Worm (Caenorhabditis elegans) whole organism, mixed stage, embryonic: ENCODE measurements around the gene Y17G7B.22.

ENCODE experiments used
- M03D4.4 ChIP-seq: sonication (generic microtip); optimal IDR thresholded peaks from 2 replicates; lab custom pipeline; 2017; ENCODE audit warnings: mild to moderate bottlenecking, missing genetic modification characterization, missing compliant biosample characterization
- bed-3 ChIP-seq: fragments of 200-800 bp; sonication (Bioruptor generic); optimal IDR thresholded peaks from 3 replicates; lab custom pipeline; 2018; ENCODE audit warnings: mild to moderate bottlenecking, missing genetic modification characterization, moderate library complexity, missing compliant biosample characterization
- blmp-1 ChIP-seq: fragments of 150-350 bp; optimal IDR thresholded peaks from 2 replicates; lab custom pipeline; 2014; ENCODE audit warnings: missing biosample characterization, missing genetic modification characterization
- ceh-39 ChIP-seq: fragments of 150-350 bp; optimal IDR thresholded peaks from 2 replicates; lab custom pipeline; 2014; ENCODE audit warnings: missing biosample characterization, missing genetic modification characterization
- ceh-43 ChIP-seq: fragments of 200-800 bp; sonication (Bioruptor generic); optimal IDR thresholded peaks from 2 replicates; lab custom pipeline; 2018; ENCODE audit warnings: mild to moderate bottlenecking, missing genetic modification characterization, moderate library complexity, missing compliant biosample characterization
- ceh-83 ChIP-seq: fragments of 200-800 bp; sonication (Bioruptor generic); optimal IDR thresholded peaks from 2 replicates; lab custom pipeline; 2018; ENCODE audit warnings: mild to moderate bottlenecking, missing genetic modification characterization, missing compliant biosample characterization
- ces-1 ChIP-seq: fragments of 150-350 bp; optimal IDR thresholded peaks from 2 replicates; lab custom pipeline; 2014; ENCODE audit warnings: missing biosample characterization, missing genetic modification reagents, missing genetic modification characterization
- cnd-1 ChIP-seq: fragments of 200-800 bp; sonication (Bioruptor generic); optimal IDR thresholded peaks from 2 replicates; lab custom pipeline; 2018; ENCODE audit warnings: mild to moderate bottlenecking, missing genetic modification characterization, missing compliant biosample characterization
- drap-1 ChIP-seq: fragments of 200-800 bp; sonication (Bioruptor generic); optimal IDR thresholded peaks from 3 replicates; lab custom pipeline; 2018; ENCODE audit warnings: mild to moderate bottlenecking, missing genetic modification characterization, missing compliant biosample characterization
- elt-1 ChIP-seq: sonication (generic microtip); optimal IDR thresholded peaks from 2 replicates; lab custom pipeline; 2017; ENCODE audit warnings: missing genetic modification characterization, mild to moderate bottlenecking, missing compliant biosample characterization, antibody characterized with exemption, moderate library complexity, borderline replicate concordance; ENCODE audit not compliant: insufficient read depth
- elt-3 ChIP-seq: fragments of 150-350 bp; optimal IDR thresholded peaks from 2 replicates; lab custom pipeline; 2014; ENCODE audit warnings: missing biosample characterization, missing genetic modification characterization
- ham-2 ChIP-seq: fragments of 200-800 bp; sonication (Bioruptor generic); optimal IDR thresholded peaks from 2 replicates; lab custom pipeline; 2018; ENCODE audit warnings: mild to moderate bottlenecking, missing genetic modification characterization, missing compliant biosample characterization
- hlh-1 ChIP-seq: fragments of 150-350 bp; optimal IDR thresholded peaks from 2 replicates; lab custom pipeline; 2014; ENCODE audit warnings: missing biosample characterization, missing genetic modification reagents, missing genetic modification characterization
- lin-13 ChIP-seq: fragments of 150-350 bp; optimal IDR thresholded peaks from 2 replicates; lab custom pipeline; 2014; ENCODE audit warnings: missing biosample characterization, missing genetic modification characterization
- lin-32 ChIP-seq: fragments of 200-800 bp; sonication (Bioruptor generic); optimal IDR thresholded peaks from 2 replicates; lab custom pipeline; 2018; ENCODE audit warnings: mild to moderate bottlenecking, missing genetic modification characterization, missing compliant biosample characterization
- lsy-2 ChIP-seq: fragments of 150-350 bp; optimal IDR thresholded peaks from 2 replicates; lab custom pipeline; 2014; ENCODE audit warnings: missing biosample characterization, missing genetic modification characterization
- mab-5 ChIP-seq: fragments of 150-350 bp; optimal IDR thresholded peaks from 2 replicates; lab custom pipeline; 2014; ENCODE audit warnings: missing biosample characterization, missing genetic modification characterization
- mep-1 ChIP-seq: fragments of 150-350 bp; optimal IDR thresholded peaks from 2 replicates; lab custom pipeline; 2017; ENCODE audit warnings: missing biosample characterization, missing genetic modification reagents, missing genetic modification characterization, inconsistent platforms
- mls-2 ChIP-seq: sonication (generic microtip); optimal IDR thresholded peaks from 2 replicates; lab custom pipeline; 2016; ENCODE audit warnings: mild to moderate bottlenecking, missing genetic modification characterization, moderate library complexity, missing compliant biosample characterization
- nhr-2 ChIP-seq: fragments of 150-350 bp; optimal IDR thresholded peaks from 2 replicates; lab custom pipeline; 2014; ENCODE audit warnings: missing biosample characterization, missing genetic modification characterization
- nhr-237 ChIP-seq: fragments of 150-350 bp; optimal IDR thresholded peaks from 2 replicates; lab custom pipeline; 2014; ENCODE audit warnings: missing biosample characterization, missing genetic modification characterization
- nhr-28 ChIP-seq: fragments of 150-350 bp; optimal IDR thresholded peaks from 2 replicates; lab custom pipeline; 2014; ENCODE audit warnings: missing biosample characterization, missing genetic modification characterization
- nhr-76 ChIP-seq: sonication (generic microtip); optimal IDR thresholded peaks from 2 replicates; lab custom pipeline; 2017; ENCODE audit warnings: missing biosample characterization, missing genetic modification characterization
- pha-4 ChIP-seq: fragments of 150-350 bp; optimal IDR thresholded peaks from 2 replicates; lab custom pipeline; 2018; ENCODE audit warnings: missing biosample characterization, missing genetic modification reagents, missing genetic modification characterization
- snpc-4 ChIP-seq: fragments of 150-350 bp; optimal IDR thresholded peaks from 2 replicates; lab custom pipeline; 2014; ENCODE audit warnings: missing biosample characterization, missing genetic modification characterization
- sptf-1 ChIP-seq: sonication (generic microtip); optimal IDR thresholded peaks from 2 replicates; lab custom pipeline; 2017; ENCODE audit warnings: mild to moderate bottlenecking, missing genetic modification characterization, moderate library complexity, missing compliant biosample characterization
- tbx-8 ChIP-seq: fragments of 200-800 bp; sonication (Bioruptor generic); optimal IDR thresholded peaks from 2 replicates; lab custom pipeline; 2018; ENCODE audit warnings: mild to moderate bottlenecking, missing genetic modification characterization, moderate library complexity, missing compliant biosample characterization
- unc-120 ChIP-seq: sonication (generic microtip); optimal IDR thresholded peaks from 2 replicates; lab custom pipeline; 2017; ENCODE audit warnings: missing genetic modification characterization, missing compliant biosample characterization; ENCODE audit not compliant: poor library complexity, severe bottlenecking
- unc-39 ChIP-seq: fragments of 150-350 bp; optimal IDR thresholded peaks from 2 replicates; lab custom pipeline; 2014; ENCODE audit warnings: missing biosample characterization, missing genetic modification characterization
- unc-62 ChIP-seq: fragments of 150-350 bp; optimal IDR thresholded peaks from 2 replicates; lab custom pipeline; 2014; ENCODE audit warnings: missing biosample characterization, missing genetic modification reagents, missing genetic modification characterization
- zip-8 ChIP-seq: fragments of 150-350 bp; optimal IDR thresholded peaks from 2 replicates; lab custom pipeline; 2014; ENCODE audit warnings: missing biosample characterization, missing genetic modification characterization
- ztf-11 ChIP-seq: fragments of 150-350 bp; optimal IDR thresholded peaks from 2 replicates; lab custom pipeline; 2014; ENCODE audit warnings: missing biosample characterization, missing genetic modification characterization

The Y17G7B.22 gene

ce11 chrII:12049281-12049680, 18.5 kb upstream of the Y17G7B.22 start, which contains the start of gene nadk-2:
TSS of gene nadk-2 (plus strand) at chrII:12049581.
- TF ChIP-seq lin-13 (tag; lab: Kevin White, UChicago) (no peak), elt-1 (no peak), ceh-43 (no peak), nhr-2 (no peak), M03D4.4 (tag; lab: Kevin White, UChicago) (no peak), ztf-11 (no peak)

- TF ChIP-seq unc-62 (GFP tag; lab: Kevin White, UChicago) = no peak
- TF ChIP-seq bed-3 (GFP tag; lab: Kevin White, UChicago) = no peak
- no peak for TF ChIP-seq unc-120 (tag; lab: Kevin White, UChicago)
- TF ChIP-seq ceh-83 (GFP tag; lab: Kevin White, UChicago) = no peak
- no peak for TF ChIP-seq mep-1 (tag; lab: Kevin White, UChicago)
- TF ChIP-seq elt-3 = no peak
Measured at ce11 chrII:12050607-12051006, 17.2 kb upstream of the Y17G7B.22 start.

- no peak for TF ChIP-seq zip-8
- TF ChIP-seq ces-1 (GFP tag; lab: Kevin White, UChicago) = no peak
- no peak for TF ChIP-seq blmp-1
- no peak for TF ChIP-seq elt-3
- TF ChIP-seq M03D4.4 (tag; lab: Kevin White, UChicago) = no peak
- TF ChIP-seq ceh-83 (GFP tag; lab: Kevin White, UChicago) = no peak
- TF ChIP-seq tbx-8 (GFP tag; lab: Kevin White, UChicago) = no peak
- TF ChIP-seq sptf-1 (tag; lab: Kevin White, UChicago) = no peak
- TF ChIP-seq mab-5 (tag; lab: Kevin White, UChicago) = no peak
- TF ChIP-seq nhr-2 = no peak
- TF ChIP-seq hlh-1 (tag; lab: Kevin White, UChicago) = no peak
- TF ChIP-seq nhr-237 (tag; lab: Kevin White, UChicago) = no peak
- TF ChIP-seq cnd-1 (tag; lab: Kevin White, UChicago) = no peak
- TF ChIP-seq bed-3 (GFP tag; lab: Kevin White, UChicago) = no peak
- no peak for TF ChIP-seq mls-2
- no peak for TF ChIP-seq ztf-11
- TF ChIP-seq, all 35 proteins: peak for 0
Measured at ce11 chrII:12051601-12052000, 16.2 kb upstream of the Y17G7B.22 start.

- TF ChIP-seq ztf-11 (no peak), cnd-1 (tag; lab: Kevin White, UChicago) (no peak), tbx-8 (GFP tag; lab: Kevin White, UChicago) (no peak), hlh-1 (tag; lab: Kevin White, UChicago) (no peak), lin-13 (tag; lab: Kevin White, UChicago) (no peak), ceh-83 (GFP tag; lab: Kevin White, UChicago) (no peak), nhr-76 (tag; lab: Kevin White, UChicago) (no peak), nhr-2 (no peak), drap-1 (GFP tag; lab: Kevin White, UChicago) (no peak), mep-1 (tag; lab: Kevin White, UChicago) (no peak), nhr-28 (tag; lab: Kevin White, UChicago) (no peak), lsy-2 (tag; lab: Kevin White, UChicago) (no peak), pha-4 (tag; lab: Kevin White, UChicago) (no peak), ham-2 (GFP tag; lab: Kevin White, UChicago) (no peak), snpc-4 (tag; lab: Kevin White, UChicago) (no peak), unc-39 (tag; lab: Kevin White, UChicago) (no peak), unc-120 (tag; lab: Kevin White, UChicago) (no peak), lin-32 (no peak), elt-1 (no peak), blmp-1 (no peak)
- TF ChIP-seq, all 35 proteins: peak for 0
Measured at ce11 chrII:12052136-12052535, 15.7 kb upstream of the Y17G7B.22 start.

ce11 chrII:12052924-12053323, 14.9 kb upstream of the Y17G7B.22 start:
- no peak for TF ChIP-seq cnd-1 (tag; lab: Kevin White, UChicago)
- TF ChIP-seq ceh-39 (tag; lab: Kevin White, UChicago) = no peak
- no peak for TF ChIP-seq blmp-1
- TF ChIP-seq elt-3 = no peak
- TF ChIP-seq lin-13 (tag; lab: Kevin White, UChicago) = no peak
- no peak for TF ChIP-seq pha-4 (tag; lab: Kevin White, UChicago)
